Fruit fly (Drosophila melanogaster) whole organism, embryonic: ENCODE data around the gene SKIP.
A peak's percentile ranks its signal among the peaks of the same experiment; 100 is the strongest.

ENCODE experiments used
- Ada2b ChIP-seq: fragments of 200-800 bp; sonication (Bioruptor generic); IDR thresholded peaks from 2 replicates; pipeline ENCODE4 v1.3.6; 2022; ENCODE audit warnings: missing biosample characterization, missing genetic modification characterization
- CG10431 ChIP-seq: fragments of 200-800 bp; sonication (Bioruptor generic); optimal IDR thresholded peaks from 3 replicates; lab custom pipeline; 2018; ENCODE audit warnings: missing biosample characterization, mild to moderate bottlenecking, missing genetic modification characterization
- CG11695 ChIP-seq: fragments of 200-800 bp; sonication (Bioruptor generic); IDR thresholded peaks from 3 replicates; pipeline ENCODE4 v1.3.6; 2022; ENCODE audit warnings: missing biosample characterization, missing genetic modification characterization
- CG12104 ChIP-seq: fragments of 200-800 bp; sonication (Bioruptor generic); optimal IDR thresholded peaks from 3 replicates; lab custom pipeline; 2016; ENCODE audit warnings: missing biosample characterization, missing genetic modification characterization
- CG15073 ChIP-seq: fragments of 200-800 bp; sonication (Bioruptor generic); optimal IDR thresholded peaks from 2 replicates; lab custom pipeline; 2016; ENCODE audit warnings: missing biosample characterization, missing genetic modification characterization
- CG15514 ChIP-seq: fragments of 200-800 bp; sonication (Bioruptor generic); optimal IDR thresholded peaks from 3 replicates; lab custom pipeline; 2017; ENCODE audit warnings: missing biosample characterization, missing genetic modification characterization, mild to moderate bottlenecking, moderate library complexity, missing genetic modification reagents
- CG16863 ChIP-seq: fragments of 200-800 bp; sonication (Bioruptor generic); optimal IDR thresholded peaks from 3 replicates; lab custom pipeline; 2016; ENCODE audit warnings: missing biosample characterization, missing genetic modification characterization
- CG18011 ChIP-seq: fragments of 200-800 bp; sonication (Bioruptor generic); optimal IDR thresholded peaks from 2 replicates; lab custom pipeline; 2017; ENCODE audit warnings: missing biosample characterization, missing genetic modification characterization, mild to moderate bottlenecking, moderate library complexity, missing genotype
- CG18262 ChIP-seq: fragments of 200-800 bp; optimal IDR thresholded peaks from 3 replicates; lab custom pipeline; 2019; ENCODE audit warnings: missing biosample characterization, mild to moderate bottlenecking, missing genetic modification characterization, moderate library complexity
- CG2199 ChIP-seq: fragments of 200-800 bp; sonication (Bioruptor generic); IDR thresholded peaks from 3 replicates; pipeline ENCODE4 v1.3.6; 2022; ENCODE audit warnings: missing biosample characterization, missing genetic modification characterization
- CG34376 ChIP-seq: fragments of 200-800 bp; sonication (Bioruptor generic); optimal IDR thresholded peaks from 2 replicates; lab custom pipeline; 2018; ENCODE audit warnings: missing biosample characterization, mild to moderate bottlenecking, missing genetic modification characterization
- CG5953 ChIP-seq: fragments of 200-800 bp; sonication (Bioruptor generic); IDR thresholded peaks from 2 replicates; pipeline ENCODE4 v1.3.6; 2022; ENCODE audit warnings: missing biosample characterization, missing genetic modification characterization
- CG6175 ChIP-seq: fragments of 200-800 bp; sonication (Bioruptor generic); IDR thresholded peaks from 3 replicates; pipeline ENCODE4 v1.3.6; 2022; ENCODE audit warnings: missing biosample characterization, missing genetic modification characterization
- CG6791 ChIP-seq: fragments of 200-800 bp; sonication (Bioruptor generic); IDR thresholded peaks from 3 replicates; pipeline ENCODE4 v1.3.6; 2022; ENCODE audit warnings: missing biosample characterization, missing genetic modification characterization; ENCODE audit not compliant: partially characterized antibody
- CG6813 ChIP-seq: fragments of 200-800 bp; sonication (Bioruptor generic); optimal IDR thresholded peaks from 2 replicates; lab custom pipeline; 2017; ENCODE audit warnings: missing biosample characterization, missing genetic modification characterization, mild to moderate bottlenecking, moderate library complexity, missing genetic modification reagents
- CG7372 ChIP-seq: fragments of 200-800 bp; sonication (Bioruptor generic); IDR thresholded peaks from 2 replicates; pipeline ENCODE4 v1.3.6; 2022; ENCODE audit warnings: missing biosample characterization, missing genetic modification characterization
- CG7963 ChIP-seq: fragments of 200-800 bp; sonication (Bioruptor generic); IDR thresholded peaks from 3 replicates; pipeline ENCODE4 v1.3.6; 2022; ENCODE audit warnings: missing biosample characterization, missing genetic modification characterization; ENCODE audit not compliant: partially characterized antibody
- CG9215 ChIP-seq: fragments of 200-800 bp; sonication (Bioruptor generic); IDR thresholded peaks from 2 replicates; pipeline ENCODE4 v1.3.6; 2022; ENCODE audit warnings: missing biosample characterization, missing genetic modification characterization
- CoRest ChIP-seq: fragments of 200-800 bp; sonication (Bioruptor generic); optimal IDR thresholded peaks from 3 replicates; lab custom pipeline; 2018; ENCODE audit warnings: missing biosample characterization, mild to moderate bottlenecking, missing genetic modification characterization, moderate library complexity
- Dbx ChIP-seq: fragments of 200-800 bp; sonication (Bioruptor generic); IDR thresholded peaks from 3 replicates; pipeline ENCODE4 v1.3.6; 2022; ENCODE audit warnings: missing biosample characterization, missing genetic modification characterization
- Doc2 ChIP-seq: fragments of 200-800 bp; sonication (Bioruptor generic); IDR thresholded peaks from 2 replicates; pipeline ENCODE4 v1.3.6; 2022; ENCODE audit warnings: missing biosample characterization, missing genetic modification characterization
- Eip74EF ChIP-seq, 2 experiments: fragments of 200-800 bp in 1 of 2; fragments of >200 bp in 1 of 2; sonication (Bioruptor generic) in 1 of 2; optimal IDR thresholded peaks; 2 replicates each; lab custom pipeline; 2017 to 2019; ENCODE audit warnings: missing biosample characterization in 2 of 2, missing genetic modification characterization in 2 of 2, mild to moderate bottlenecking in 1 of 2, moderate library complexity in 1 of 2
- Elba2 ChIP-seq: fragments of 200-800 bp; sonication (Bioruptor generic); optimal IDR thresholded peaks from 3 replicates; lab custom pipeline; 2016; ENCODE audit warnings: missing biosample characterization, missing genetic modification characterization
- Ets65A ChIP-seq: fragments of 200-800 bp; sonication (Bioruptor generic); peaks from one replicate; lab custom pipeline; 2016; ENCODE audit warnings: missing biosample characterization, missing genetic modification characterization
- Fer2 ChIP-seq: fragments of 200-800 bp; sonication (Bioruptor generic); optimal IDR thresholded peaks from 2 replicates; lab custom pipeline; 2018; ENCODE audit warnings: missing biosample characterization, mild to moderate bottlenecking, missing genetic modification characterization, moderate library complexity
- Hmr ChIP-seq: fragments of 200-800 bp; sonication (Bioruptor generic); optimal IDR thresholded peaks from 3 replicates; lab custom pipeline; 2017; ENCODE audit warnings: mild to moderate bottlenecking, missing biosample characterization, missing genetic modification reagents, missing genetic modification characterization
- Hmx ChIP-seq: fragments of 200-800 bp; sonication (Bioruptor generic); optimal IDR thresholded peaks from 2 replicates; lab custom pipeline; 2016; ENCODE audit warnings: missing biosample characterization, missing genetic modification characterization
- Lim3 ChIP-seq: fragments of 200-800 bp; sonication (Bioruptor generic); IDR thresholded peaks from 2 replicates; pipeline ENCODE4 v1.3.6; 2022; ENCODE audit warnings: missing biosample characterization, missing genetic modification characterization
- Lpt ChIP-seq: fragments of >200 bp; optimal IDR thresholded peaks from 2 replicates; lab custom pipeline; 2018; ENCODE audit warnings: missing biosample characterization, missing genetic modification characterization
- MBD-R2 ChIP-seq: fragments of 200-800 bp; sonication (Bioruptor generic); IDR thresholded peaks from 2 replicates; pipeline ENCODE4 v1.3.6; 2022; ENCODE audit warnings: missing biosample characterization, missing genetic modification characterization
- Mes4 ChIP-seq: fragments of 200-800 bp; sonication (Bioruptor generic); optimal IDR thresholded peaks from 2 replicates; lab custom pipeline; 2016; ENCODE audit warnings: missing biosample characterization, missing genetic modification characterization
- NC2α ChIP-seq: fragments of 200-800 bp; sonication (Bioruptor generic); optimal IDR thresholded peaks from 2 replicates; lab custom pipeline; 2016; ENCODE audit warnings: missing biosample characterization, missing genetic modification characterization
- Sox100B ChIP-seq: fragments of 200-800 bp; sonication (Bioruptor generic); optimal IDR thresholded peaks from 3 replicates; lab custom pipeline; 2018; ENCODE audit warnings: missing biosample characterization, mild to moderate bottlenecking, missing genetic modification characterization
- ac ChIP-seq: fragments of 200-800 bp; sonication (Bioruptor generic); optimal IDR thresholded peaks from 3 replicates; lab custom pipeline; 2017; ENCODE audit warnings: missing biosample characterization, mild to moderate bottlenecking, missing genetic modification characterization
- ap ChIP-seq: fragments of 200-800 bp; sonication (Bioruptor generic); IDR thresholded peaks from 2 replicates; pipeline ENCODE4 v1.3.6; 2022; ENCODE audit warnings: missing biosample characterization, missing genetic modification characterization
- az2 ChIP-seq: fragments of 200-800 bp; sonication (Bioruptor generic); optimal IDR thresholded peaks from 3 replicates; lab custom pipeline; 2016; ENCODE audit warnings: missing biosample characterization, missing genetic modification characterization
- chn ChIP-seq: fragments of 200-800 bp; sonication (Bioruptor generic); optimal IDR thresholded peaks from 2 replicates; lab custom pipeline; 2016; ENCODE audit warnings: missing biosample characterization, missing genetic modification characterization
- exex ChIP-seq: fragments of 200-800 bp; sonication (Bioruptor generic); optimal IDR thresholded peaks from 4 replicates; lab custom pipeline; 2018; ENCODE audit warnings: missing biosample characterization, mild to moderate bottlenecking, missing genetic modification characterization, moderate library complexity
- fd3F ChIP-seq: fragments of 200-800 bp; sonication (Bioruptor generic); optimal IDR thresholded peaks from 2 replicates; lab custom pipeline; 2018; ENCODE audit warnings: missing biosample characterization, mild to moderate bottlenecking, missing genetic modification characterization, moderate library complexity
- ham ChIP-seq: fragments of 200-800 bp; sonication (Bioruptor generic); IDR thresholded peaks from 2 replicates; pipeline ENCODE4 v1.3.6; 2022; ENCODE audit warnings: missing biosample characterization, missing genetic modification characterization
- ind ChIP-seq: fragments of 200-800 bp; sonication (Bioruptor generic); optimal IDR thresholded peaks from 3 replicates; lab custom pipeline; 2016; ENCODE audit warnings: missing biosample characterization, missing genetic modification characterization
- slou ChIP-seq: fragments of 200-800 bp; sonication (Bioruptor generic); optimal IDR thresholded peaks from 3 replicates; lab custom pipeline; 2016; ENCODE audit warnings: missing biosample characterization, missing genetic modification characterization
- so ChIP-seq: fragments of 200-800 bp; sonication (Bioruptor generic); IDR thresholded peaks from 3 replicates; pipeline ENCODE4 v1.3.6; 2022; ENCODE audit warnings: missing biosample characterization, missing genetic modification characterization
- stc ChIP-seq: fragments of 200-800 bp; sonication (Bioruptor generic); IDR thresholded peaks from 2 replicates; pipeline ENCODE4 v1.3.6; 2022; ENCODE audit warnings: missing biosample characterization, missing genetic modification characterization
- trem ChIP-seq: fragments of 200-800 bp; optimal IDR thresholded peaks from 3 replicates; lab custom pipeline; 2019; ENCODE audit warnings: missing biosample characterization, mild to moderate bottlenecking, missing genetic modification characterization, moderate library complexity
- vvl ChIP-seq: fragments of 200-800 bp; sonication (Bioruptor generic); IDR thresholded peaks from 2 replicates; pipeline ENCODE4 v1.3.6; 2022; ENCODE audit warnings: missing biosample characterization, missing genetic modification characterization
- zfh2 ChIP-seq: fragments of 200-800 bp; sonication (Bioruptor generic); optimal IDR thresholded peaks from 2 replicates; lab custom pipeline; 2016; ENCODE audit warnings: missing biosample characterization, missing genetic modification characterization

The SKIP gene

DNA sequence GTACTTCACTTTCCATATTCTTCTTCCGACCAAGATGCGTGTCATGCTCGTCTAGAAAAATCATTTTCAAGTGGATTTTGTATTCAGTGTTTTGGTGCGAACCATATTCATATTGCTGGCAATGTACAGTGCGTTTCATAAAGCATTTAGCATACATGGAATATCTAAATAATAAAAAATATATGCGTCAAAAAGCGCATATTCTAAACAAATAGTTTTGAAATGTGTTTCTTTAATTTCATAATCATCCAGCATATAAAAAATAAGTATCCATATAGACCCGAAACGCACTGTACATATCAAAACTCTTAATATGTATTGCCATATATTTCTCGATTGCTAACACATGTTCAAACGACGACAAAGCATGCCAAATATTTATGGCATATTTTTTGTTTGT, 12.4 kb upstream of the SKIP start (continued):
- TF ChIP-seq CG18262 (no peak), CG6813 (peak; percentile 46), CG15514 (GFP tag; lab: Kevin White, UChicago) (peak; percentile 29), CG15073 (no peak), ind (GFP tag; lab: Kevin White, UChicago) (peak; percentile 80), CG2199 (GFP tag; lab: Robert Waterston, UW) (no peak), Eip74EF (GFP tag; optimal IDR thresholded peaks at IDR 0.05; lab: Kevin White, UChicago) (peak in 1 of 2 experiments; percentile 71), Ets65A (GFP tag; lab: Kevin White, UChicago) (peak; percentile 79), CG6791 (no peak), CG9215 (GFP tag; lab: Robert Waterston, UW) (peak; percentile 68), fd3F (peak; percentile 55), stc (GFP tag; lab: Robert Waterston, UW) (peak; percentile 45; the same call in 1 of the 2 replicates), Lim3 (no peak), Lpt (GFP tag; lab: Kevin White, UChicago) (no peak), CG18011 (GFP tag; lab: Kevin White, UChicago) (no peak), Dbx (peak; percentile 80; the same call in 2 of the 3 replicates), CoRest (tag; lab: Kevin White, UChicago) (peak; percentile 65), CG5953 (GFP tag; lab: Robert Waterston, UW) (no peak), NC2α (no peak), Mes4 (GFP tag; lab: Kevin White, UChicago) (no peak), CG7372 (GFP tag; lab: Robert Waterston, UW) (peak; percentile 66), CG7963 (GFP tag; lab: Robert Waterston, UW) (no peak), Sox100B (peak; percentile 37), CG34376 (GFP tag; lab: Kevin White, UChicago) (no peak), Hmr (GFP tag; lab: Kevin White, UChicago) (peak; percentile 60), CG12104 (GFP tag; lab: Kevin White, UChicago) (peak; percentile 25), vvl (GFP tag; lab: Robert Waterston, UW) (no peak), slou (GFP tag; lab: Kevin White, UChicago) (no peak), ham (no peak), CG10431 (GFP tag; lab: Kevin White, UChicago) (no peak), Doc2 (GFP tag; lab: Robert Waterston, UW) (no peak), CG6175 (GFP tag; lab: Robert Waterston, UW) (no peak), ac (no peak), MBD-R2 (peak; percentile 60; the same call in 1 of the 2 replicates), exex (tag; lab: Kevin White, UChicago) (peak; percentile 6), chn (no peak), trem (no peak), az2 (peak; percentile 27), Elba2 (GFP tag; lab: Kevin White, UChicago) (no peak), Fer2 (peak; percentile 56), ap (peak; percentile 51; the same call in 1 of the 2 replicates), CG11695 (GFP tag; lab: Robert Waterston, UW) (peak; percentile 88), Ada2b (GFP tag; lab: Robert Waterston, UW) (peak; percentile 70), so (GFP tag; lab: Robert Waterston, UW) (0 out of 3 replicates have a peak, but pooled peaks have one; percentile 34), Hmx (GFP tag; lab: Kevin White, UChicago) (peak; percentile 18), CG16863 (GFP tag; lab: Kevin White, UChicago) (no peak), zfh2 (GFP tag; lab: Kevin White, UChicago) (peak; percentile 26)
